Worm (Caenorhabditis elegans): ENCODE data around the gene pap-2.
A peak's percentile ranks its signal among the peaks of the same experiment; 100 is the strongest.

Gene pap-2

ce11 chrII:9604685-9605084, 4.5 kb downstream of the pap-2 start:
- TF ChIP-seq cog-1 (tag; optimal IDR thresholded peaks at IDR 0.05) = no peak
- no peak for TF ChIP-seq ztf-23 (GFP tag; IDR thresholded peaks at IDR 0.05)
- no peak for TF ChIP-seq med-1 (GFP tag; optimal IDR thresholded peaks at IDR 0.05; ENCODE audit: insufficient read depth)
- TF ChIP-seq ref-1 (GFP tag; conservative IDR thresholded peaks at IDR 0.05) = no peak
- no peak for TF ChIP-seq klf-2 (GFP tag; conservative IDR thresholded peaks at IDR 0.05)
- no peak for TF ChIP-seq T22C8.4 (GFP tag; IDR thresholded peaks at IDR 0.05)
- TF ChIP-seq flt-1 (GFP tag; IDR thresholded peaks at IDR 0.05) = no peak
- TF ChIP-seq tab-1 (GFP tag; IDR thresholded peaks at IDR 0.05) = no peak
- no peak for TF ChIP-seq ztf-29 (GFP tag; IDR thresholded peaks at IDR 0.05)

ce11 chrII:9604063-9604462, 5.1 kb downstream of the pap-2 start:
- TF ChIP-seq klf-2 (GFP tag; conservative IDR thresholded peaks at IDR 0.05) (no peak), flt-1 (GFP tag; IDR thresholded peaks at IDR 0.05) (no peak), ztf-29 (GFP tag; IDR thresholded peaks at IDR 0.05) (no peak), tab-1 (GFP tag; IDR thresholded peaks at IDR 0.05) (no peak), ztf-23 (GFP tag; IDR thresholded peaks at IDR 0.05) (no peak), cog-1 (tag; optimal IDR thresholded peaks at IDR 0.05) (no peak), ref-1 (GFP tag; conservative IDR thresholded peaks at IDR 0.05) (no peak), T22C8.4 (GFP tag; IDR thresholded peaks at IDR 0.05) (no peak), med-1 (GFP tag; optimal IDR thresholded peaks at IDR 0.05; ENCODE audit: insufficient read depth) (no peak)

- TF ChIP-seq ztf-29 (GFP tag; IDR thresholded peaks at IDR 0.05) (no peak), cog-1 (tag; optimal IDR thresholded peaks at IDR 0.05) (peak; percentile 69)
These were observed 5.8 kb downstream of the pap-2 start for ce11 chrII:9603419-9603818.

DNA sequence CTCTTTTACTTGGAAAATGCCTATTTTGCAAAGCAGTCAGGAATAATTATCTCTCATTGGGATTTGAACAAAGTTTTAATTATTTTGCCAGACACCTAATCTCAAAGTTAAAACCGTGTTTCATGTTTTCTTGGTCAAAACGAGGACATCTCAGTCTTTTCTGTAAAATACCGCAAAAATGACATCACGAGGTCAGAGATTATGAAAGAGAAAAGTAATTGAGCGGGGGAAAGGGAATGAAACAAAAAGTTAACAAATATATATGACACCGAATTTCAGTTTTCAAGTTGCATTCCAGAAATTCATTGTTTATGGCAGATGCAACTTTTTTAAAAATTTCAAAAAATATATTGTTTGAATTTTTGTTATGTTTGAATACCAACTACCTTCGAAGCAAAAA, 6.6 kb downstream of the pap-2 start:
- TF ChIP-seq tab-1 (GFP tag; IDR thresholded peaks at IDR 0.05) = no peak
- TF ChIP-seq T22C8.4 (GFP tag; IDR thresholded peaks at IDR 0.05) = no peak

DNA sequence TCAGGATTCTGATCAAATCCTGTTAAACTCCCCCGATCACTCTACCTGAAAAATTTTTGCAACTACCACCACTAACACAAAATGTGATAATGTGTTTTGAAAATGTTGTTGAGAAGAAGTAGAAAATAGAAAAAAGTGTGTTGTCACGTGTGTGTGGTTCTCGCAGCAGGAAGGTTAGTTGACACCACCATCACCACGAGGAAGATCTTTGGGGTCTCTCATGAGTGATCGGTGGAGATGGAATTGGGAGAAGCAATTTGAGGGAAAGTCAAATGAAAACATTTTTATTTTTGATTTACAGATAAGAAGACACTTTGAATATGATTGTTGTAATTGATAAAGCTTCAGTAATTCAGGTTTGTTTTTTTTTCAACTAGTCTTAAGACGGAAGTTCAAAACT, 7.5 kb downstream of the pap-2 start:
- TF ChIP-seq tab-1 (GFP tag; IDR thresholded peaks at IDR 0.05) = no peak
- TF ChIP-seq T22C8.4 (GFP tag; IDR thresholded peaks at IDR 0.05) = no peak
- no peak for TF ChIP-seq cog-1 (tag; optimal IDR thresholded peaks at IDR 0.05)
- TF ChIP-seq klf-2 (GFP tag; conservative IDR thresholded peaks at IDR 0.05) = no peak
- TF ChIP-seq med-1 (GFP tag; optimal IDR thresholded peaks at IDR 0.05; ENCODE audit: insufficient read depth) = no peak
- no peak for TF ChIP-seq ztf-23 (GFP tag; IDR thresholded peaks at IDR 0.05)
- no peak for TF ChIP-seq ztf-29 (GFP tag; IDR thresholded peaks at IDR 0.05)
- TF ChIP-seq ref-1 (GFP tag; conservative IDR thresholded peaks at IDR 0.05) = no peak

DNA sequence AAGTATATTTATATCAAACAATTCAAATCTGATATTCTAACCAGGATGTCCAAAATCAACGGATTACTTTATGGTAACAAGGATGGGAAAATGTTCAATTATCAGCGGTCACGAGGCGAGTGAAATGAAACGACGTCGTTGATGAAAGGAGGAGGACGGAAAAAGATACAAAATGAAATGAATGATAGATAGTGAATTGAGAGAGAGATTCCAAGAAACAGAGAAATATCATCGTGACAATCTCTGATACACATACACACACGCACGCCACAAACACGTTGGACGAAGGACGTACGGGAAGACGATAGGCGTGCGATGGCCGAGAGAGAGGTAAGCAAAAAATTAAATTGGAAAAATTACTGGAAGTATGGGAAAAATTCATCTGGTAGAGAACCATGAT, 8.1 kb downstream of the pap-2 start:
- TF ChIP-seq cog-1 (tag; optimal IDR thresholded peaks at IDR 0.05) = no peak
- no peak for TF ChIP-seq tab-1 (GFP tag; IDR thresholded peaks at IDR 0.05)
- TF ChIP-seq med-1 (GFP tag; optimal IDR thresholded peaks at IDR 0.05; ENCODE audit: insufficient read depth) = no peak
- no peak for TF ChIP-seq flt-1 (GFP tag; IDR thresholded peaks at IDR 0.05)
- no peak for TF ChIP-seq ztf-23 (GFP tag; IDR thresholded peaks at IDR 0.05)
- TF ChIP-seq ref-1 (GFP tag; conservative IDR thresholded peaks at IDR 0.05) = no peak
- TF ChIP-seq ztf-29 (GFP tag; IDR thresholded peaks at IDR 0.05) = no peak
- no peak for TF ChIP-seq T22C8.4 (GFP tag; IDR thresholded peaks at IDR 0.05)
- no peak for TF ChIP-seq klf-2 (GFP tag; conservative IDR thresholded peaks at IDR 0.05)

DNA sequence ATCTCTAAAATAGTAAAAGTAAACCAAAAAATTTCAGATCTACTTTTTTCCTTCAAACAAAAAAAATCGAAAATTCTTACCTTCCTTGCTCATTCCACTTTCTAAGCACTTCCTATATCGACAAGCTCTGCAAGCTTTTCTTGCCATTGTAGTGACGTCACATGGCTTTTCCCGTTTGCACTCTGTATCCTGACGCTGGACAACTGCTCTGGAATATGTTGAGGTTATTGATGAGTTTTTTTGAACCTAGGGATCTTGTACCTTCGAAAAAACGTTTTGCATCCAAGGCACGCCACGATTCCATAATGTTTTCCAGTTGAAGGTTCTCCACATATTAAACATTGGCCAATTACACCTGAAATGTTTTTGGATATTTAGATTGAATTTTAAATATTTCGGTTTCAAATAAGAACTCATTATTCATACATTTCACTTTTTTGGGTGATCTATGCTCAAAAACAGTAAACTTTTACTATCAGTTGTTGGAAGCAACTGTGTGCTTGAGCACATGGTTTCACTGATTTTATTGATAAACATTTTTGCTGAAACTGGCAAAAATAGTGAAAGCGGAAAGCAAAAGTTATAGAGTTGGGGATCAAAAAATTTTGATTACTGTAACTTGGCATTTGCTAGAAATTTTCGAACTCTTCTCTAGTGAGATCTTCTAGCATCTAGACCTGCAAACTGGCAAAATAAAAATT, 9.0 kb downstream of the pap-2 start:
- TF ChIP-seq flt-1 (GFP tag; IDR thresholded peaks at IDR 0.05) (no peak), T22C8.4 (GFP tag; IDR thresholded peaks at IDR 0.05) (no peak)

DNA sequence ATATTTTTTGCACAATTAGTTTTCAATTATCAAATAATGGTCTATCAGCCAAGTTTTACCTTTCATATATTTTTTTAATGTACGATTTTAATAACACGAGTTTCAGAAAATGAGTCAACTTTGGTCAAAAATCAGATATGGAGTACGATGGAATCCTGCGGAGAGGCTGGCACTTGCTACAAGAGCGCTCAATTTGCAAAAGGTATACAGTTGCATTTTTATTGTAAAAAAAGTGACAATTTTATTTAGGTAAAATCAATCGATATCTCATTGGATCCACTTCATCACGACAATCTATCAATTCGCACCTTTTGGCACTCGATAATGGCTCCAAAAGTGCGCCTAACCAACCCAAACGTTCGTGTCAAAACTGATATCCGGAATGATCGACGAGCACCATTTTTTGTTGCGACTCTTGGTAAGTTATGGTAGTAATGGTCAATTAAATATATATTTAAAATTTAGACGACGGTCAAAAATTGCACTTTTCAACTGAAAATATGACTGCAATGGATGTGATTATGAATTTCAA, 11.6 kb downstream of the pap-2 start, which contains the start of gene mrpl-53:
mrpl-53 (plus strand) TSS at position 107 of the 532 bp plus-strand sequence.
- TF ChIP-seq klf-2 (GFP tag; conservative IDR thresholded peaks at IDR 0.05) (no peak), ref-1 (GFP tag; conservative IDR thresholded peaks at IDR 0.05) (no peak), ztf-23 (GFP tag; IDR thresholded peaks at IDR 0.05) (no peak), T22C8.4 (GFP tag; IDR thresholded peaks at IDR 0.05) (no peak), med-1 (GFP tag; optimal IDR thresholded peaks at IDR 0.05; ENCODE audit: insufficient read depth) (no peak), cog-1 (tag; optimal IDR thresholded peaks at IDR 0.05) (no peak), flt-1 (GFP tag; IDR thresholded peaks at IDR 0.05) (no peak), ztf-29 (GFP tag; IDR thresholded peaks at IDR 0.05) (no peak), tab-1 (GFP tag; IDR thresholded peaks at IDR 0.05) (no peak)

DNA sequence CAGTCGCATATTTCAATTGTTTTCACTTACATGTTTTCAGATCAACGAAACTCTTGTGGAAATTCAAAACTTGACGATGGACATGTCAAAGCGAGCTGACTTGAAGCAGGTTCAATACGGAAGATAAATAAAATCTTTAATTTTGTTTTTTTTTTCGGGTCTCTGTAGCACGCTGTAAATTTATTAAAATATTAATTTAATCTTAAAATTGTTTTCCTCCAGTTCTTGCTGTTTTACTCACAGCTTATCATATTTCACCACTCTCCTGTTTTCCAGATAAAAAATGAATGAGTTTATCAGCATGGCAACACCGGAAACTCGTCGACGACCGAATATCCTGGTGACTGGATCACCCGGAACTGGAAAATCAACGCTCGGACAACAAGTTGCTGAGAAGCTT, 12.8 kb downstream of the pap-2 start, which contains the start of gene E02H1.6:
E02H1.6 (plus strand) TSS at position 301 of the 400 bp plus-strand sequence.
- no peak for TF ChIP-seq flt-1 (GFP tag; IDR thresholded peaks at IDR 0.05)
- no peak for TF ChIP-seq ztf-29 (GFP tag; IDR thresholded peaks at IDR 0.05)
- no peak for TF ChIP-seq cog-1 (tag; optimal IDR thresholded peaks at IDR 0.05)
- TF ChIP-seq T22C8.4 (GFP tag; IDR thresholded peaks at IDR 0.05) = no peak
- no peak for TF ChIP-seq ztf-23 (GFP tag; IDR thresholded peaks at IDR 0.05)
- TF ChIP-seq med-1 (GFP tag; optimal IDR thresholded peaks at IDR 0.05; ENCODE audit: insufficient read depth) = no peak
- no peak for TF ChIP-seq klf-2 (GFP tag; conservative IDR thresholded peaks at IDR 0.05)
- no peak for TF ChIP-seq ref-1 (GFP tag; conservative IDR thresholded peaks at IDR 0.05)
- TF ChIP-seq tab-1 (GFP tag; IDR thresholded peaks at IDR 0.05) = no peak

DNA sequence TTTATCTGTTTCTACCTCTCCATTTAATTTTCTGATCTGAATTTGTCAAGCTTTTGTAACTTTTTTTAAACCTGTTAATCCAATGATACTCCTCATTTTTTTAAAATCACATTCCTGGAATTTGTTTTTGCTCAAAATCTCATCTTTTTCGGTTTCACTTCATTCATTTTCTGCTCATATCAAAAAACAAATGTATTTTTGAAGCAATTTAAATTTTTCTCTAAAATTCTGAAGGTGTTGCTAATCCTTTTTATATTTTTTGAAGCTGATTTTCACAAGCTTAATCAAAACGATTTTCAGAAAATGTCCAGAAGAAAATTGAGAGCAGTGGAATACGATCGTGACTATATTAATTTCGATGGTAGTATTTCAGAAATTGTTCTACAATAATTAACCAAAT, 14.3 kb downstream of the pap-2 start, which contains the start of gene E02H1.5:
E02H1.5 (plus strand) TSS at position 301 of the 400 bp plus-strand sequence.
- TF ChIP-seq ztf-29 (GFP tag; IDR thresholded peaks at IDR 0.05) (no peak), ref-1 (GFP tag; conservative IDR thresholded peaks at IDR 0.05) (no peak), tab-1 (GFP tag; IDR thresholded peaks at IDR 0.05) (no peak), ztf-23 (GFP tag; IDR thresholded peaks at IDR 0.05) (no peak), flt-1 (GFP tag; IDR thresholded peaks at IDR 0.05) (no peak), T22C8.4 (GFP tag; IDR thresholded peaks at IDR 0.05) (no peak), klf-2 (GFP tag; conservative IDR thresholded peaks at IDR 0.05) (no peak), med-1 (GFP tag; optimal IDR thresholded peaks at IDR 0.05; ENCODE audit: insufficient read depth) (no peak), cog-1 (tag; optimal IDR thresholded peaks at IDR 0.05) (no peak)

Measured in whole organism, midembryonic.